Fruit fly (Drosophila melanogaster): Measurements from ENCODE around the gene CG5112.

Gene CG5112

DNA sequence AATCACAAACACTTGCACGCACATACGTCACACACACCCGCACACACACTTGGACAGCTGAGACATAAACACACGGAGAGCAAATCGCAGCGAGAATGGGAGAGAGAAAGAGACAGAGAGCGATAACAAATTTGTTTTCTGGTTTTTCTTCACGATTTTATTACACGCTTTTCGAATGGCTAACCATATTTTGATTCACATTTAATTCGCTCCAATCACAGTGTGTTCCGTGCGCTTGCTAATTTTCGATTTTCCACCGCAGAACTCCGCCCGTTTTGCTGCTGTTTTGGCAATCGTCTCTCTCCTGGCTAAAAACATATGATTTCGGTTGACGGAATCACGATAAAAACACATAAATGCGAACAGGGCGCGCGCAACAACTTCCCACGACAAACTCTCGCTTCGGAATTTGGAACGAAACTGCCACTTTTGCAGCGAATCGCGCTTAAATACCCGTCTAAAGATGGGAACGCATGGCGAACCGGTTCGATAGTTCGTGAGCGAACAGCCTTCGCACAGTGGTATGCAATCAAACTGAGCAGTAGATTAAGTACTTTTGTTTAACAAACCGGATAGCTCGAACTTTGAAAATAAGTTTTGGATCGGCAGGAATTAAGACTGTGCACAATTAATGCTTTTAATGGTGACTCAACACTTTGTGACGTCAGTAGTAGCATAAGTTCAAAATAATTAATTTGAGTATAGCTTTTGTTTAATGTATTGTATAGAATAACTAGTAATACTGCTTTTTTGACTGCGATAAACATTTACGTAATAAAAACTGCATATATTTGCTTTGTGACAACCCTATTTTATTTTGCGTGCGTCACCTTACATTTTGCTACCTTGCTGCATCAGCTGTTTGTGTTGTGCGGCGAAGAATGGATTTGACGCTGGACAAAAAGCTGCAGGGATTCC lies 18.4 kb upstream of the CG5112 start, which contains the start of the genes Fur1 and Vps33B (continued):
- peak; percentile 92 for TF ChIP-seq CG11093 (GFP tag; IDR thresholded peaks at IDR 0.05)
- TF ChIP-seq CG6813 (GFP tag; optimal IDR thresholded peaks at IDR 0.05), result peak; percentile 88
- TF ChIP-seq yki (optimal IDR thresholded peaks at IDR 0.05), result peak; percentile 33
- peak; percentile 84 for TF ChIP-seq Nf-YB (GFP tag; optimal IDR thresholded peaks at IDR 0.05)
- peak; percentile 95 for TF ChIP-seq trem (tag; optimal IDR thresholded peaks at IDR 0.05)
- peak; percentile 97 for TF ChIP-seq Oli (tag; optimal IDR thresholded peaks at IDR 0.05)
- peak; percentile 98 for TF ChIP-seq HmgZ (tag; optimal IDR thresholded peaks at IDR 0.05)
- TF ChIP-seq CG8478 (optimal IDR thresholded peaks at IDR 0.05), result no peak
- peak; percentile 98 for TF ChIP-seq gem (tag; optimal IDR thresholded peaks at IDR 0.05)
- TF ChIP-seq Awh (GFP tag; IDR thresholded peaks at IDR 0.05), result peak; percentile 93
- peak; percentile 97 for TF ChIP-seq gro (GFP tag; optimal IDR thresholded peaks at IDR 0.05)
- TF ChIP-seq CG16813 (GFP tag; IDR thresholded peaks at IDR 0.05; ENCODE audit: partially characterized antibody), result peak; percentile 80
- TF ChIP-seq CG11085 (GFP tag; IDR thresholded peaks at IDR 0.05), result peak; percentile 91
- peak; percentile 96 for TF ChIP-seq CG1233 (GFP tag; optimal IDR thresholded peaks at IDR 0.05)
- peak; percentile 81 for TF ChIP-seq knrl (GFP tag; IDR thresholded peaks at IDR 0.05; ENCODE audit: partially characterized antibody)
- peak; percentile 97 for TF ChIP-seq CG8290 (GFP tag; optimal IDR thresholded peaks at IDR 0.05)
- peak; percentile 96 to 98 for TF ChIP-seq CG8290 (tag; optimal IDR thresholded peaks at IDR 0.05)
- TF ChIP-seq E2f1 (GFP tag; IDR thresholded peaks at IDR 0.05), result peak; percentile 95
- TF ChIP-seq repo (GFP tag; optimal IDR thresholded peaks at IDR 0.05), result peak; percentile 97
- TF ChIP-seq Hr51 (GFP tag; optimal IDR thresholded peaks at IDR 0.05), result peak; percentile 97 to 98
- peak; percentile 98 for TF ChIP-seq CG2712 (tag; optimal IDR thresholded peaks at IDR 0.05)
- TF ChIP-seq CG42726 (GFP tag; IDR thresholded peaks at IDR 0.05; ENCODE audit: partially characterized antibody), result peak; percentile 88
- TF ChIP-seq mam (GFP tag; optimal IDR thresholded peaks at IDR 0.05), result peak; percentile 99
- TF ChIP-seq caup (GFP tag; optimal IDR thresholded peaks at IDR 0.05; ENCODE audit: severe bottlenecking), result peak; percentile 95
- peak; percentile 97 for TF ChIP-seq CG18476 (GFP tag; optimal IDR thresholded peaks at IDR 0.05)
- TF ChIP-seq trh (GFP tag; optimal IDR thresholded peaks at IDR 0.05), result peak; percentile 96
- peak; percentile 95 for TF ChIP-seq sug (tag; optimal IDR thresholded peaks at IDR 0.05)
- peak; percentile 91 for TF ChIP-seq CG13894 (tag; optimal IDR thresholded peaks at IDR 0.05)
- TF ChIP-seq CG2120 (GFP tag; optimal IDR thresholded peaks at IDR 0.05), result peak; percentile 99
- TF ChIP-seq CG2889 (GFP tag; IDR thresholded peaks at IDR 0.05), result peak; percentile 91
- peak; percentile 45 for TF ChIP-seq CG2129 (GFP tag; IDR thresholded peaks at IDR 0.05; ENCODE audit: partially characterized antibody)
- peak; percentile 93 for TF ChIP-seq CG6254 (GFP tag; optimal IDR thresholded peaks at IDR 0.05)
- TF ChIP-seq CG16815 (GFP tag; optimal IDR thresholded peaks at IDR 0.05), result peak; percentile 98
- TF ChIP-seq dimm (GFP tag; IDR thresholded peaks at IDR 0.05), result peak; percentile 86
- peak; percentile 92 for TF ChIP-seq Gug (GFP tag; IDR thresholded peaks at IDR 0.05)
- TF ChIP-seq ttk (GFP tag; IDR thresholded peaks at IDR 0.05), result peak; percentile 91; the same call in 1 of the 2 replicates
- peak; percentile 84 for TF ChIP-seq sens-2 (GFP tag; IDR thresholded peaks at IDR 0.05)
- peak; percentile 81 for TF ChIP-seq CG1024 (GFP tag; IDR thresholded peaks at IDR 0.05)
- TF ChIP-seq p53 (GFP tag; optimal IDR thresholded peaks at IDR 0.05), result peak; percentile 92
- peak; percentile 96 for TF ChIP-seq fd96Cb (tag; optimal IDR thresholded peaks at IDR 0.05)
- TF ChIP-seq Hmx (GFP tag; optimal IDR thresholded peaks at IDR 0.05), result peak; percentile 96
- TF ChIP-seq sna (GFP tag; IDR thresholded peaks at IDR 0.05; ENCODE audit: partially characterized antibody), result peak; percentile 85
- TF ChIP-seq CG6854 (GFP tag; optimal IDR thresholded peaks at IDR 0.05), result peak; percentile 94
- TF ChIP-seq nom (GFP tag; optimal IDR thresholded peaks at IDR 0.05), result peak; percentile 86
- TF ChIP-seq ase (GFP tag; IDR thresholded peaks at IDR 0.05), result peak; percentile 94
- TF ChIP-seq CG15479 (GFP tag; optimal IDR thresholded peaks at IDR 0.05), result peak; percentile 27
- peak; percentile 94 for TF ChIP-seq NK7.1 (GFP tag; optimal IDR thresholded peaks at IDR 0.05)
- TF ChIP-seq Taf1 (GFP tag; IDR thresholded peaks at IDR 0.05), result peak; percentile 90
- TF ChIP-seq gce (GFP tag; IDR thresholded peaks at IDR 0.05), result peak; percentile 87
